Fruit fly (Drosophila melanogaster) Kc167 (cell line): ENCODE measurements around the gene Dhdds.

ENCODE experiments used
- Myc ChIP-seq: fragments of >200 bp; optimal IDR thresholded peaks from 2 replicates; lab custom pipeline; 2017; ENCODE audit warnings: missing external identifiers
- insv ChIP-seq: fragments of >200 bp; optimal IDR thresholded peaks from 3 replicates; lab custom pipeline; 2018; ENCODE audit warnings: missing external identifiers
- psq ChIP-seq: fragments of >200 bp; optimal IDR thresholded peaks from 2 replicates; lab custom pipeline; 2017; ENCODE audit warnings: missing external identifiers

dm6 chrX:7967848-7968143 lies 34.6 kb upstream of the Dhdds start:
- no peak for TF ChIP-seq psq (lab: Kevin White, UChicago)
- no peak for TF ChIP-seq Myc (lab: Kevin White, UChicago)
- no peak for TF ChIP-seq insv
